Worm (Caenorhabditis elegans) whole organism, early embryonic: ENCODE measurements around the gene dct-8.

Experiments used
- B0310.2 ChIP-seq: sonication (generic microtip); optimal IDR thresholded peaks from 2 replicates; lab custom pipeline; 2016; ENCODE audit warnings: mild to moderate bottlenecking, missing genetic modification characterization, missing compliant biosample characterization
- F13C5.2 ChIP-seq: sonication (generic microtip); optimal IDR thresholded peaks from 2 replicates; lab custom pipeline; 2017; ENCODE audit warnings: mild to moderate bottlenecking, missing genetic modification characterization, inconsistent platforms, missing compliant biosample characterization
- aly-1 ChIP-seq: sonication (generic microtip); optimal IDR thresholded peaks from 2 replicates; lab custom pipeline; 2016; ENCODE audit warnings: missing genetic modification characterization, missing compliant biosample characterization
- ama-1 ChIP-seq: fragments of 150-350 bp; optimal IDR thresholded peaks from 2 replicates; lab custom pipeline; 2014
- ceh-13 ChIP-seq: fragments of 200-800 bp; sonication (Bioruptor generic); optimal IDR thresholded peaks from 2 replicates; lab custom pipeline; 2018; ENCODE audit warnings: mild to moderate bottlenecking, missing genetic modification characterization, missing compliant biosample characterization
- ceh-36 ChIP-seq: sonication (generic microtip); optimal IDR thresholded peaks from 2 replicates; lab custom pipeline; 2016; ENCODE audit warnings: missing genetic modification characterization, inconsistent platforms, missing compliant biosample characterization
- ets-7 ChIP-seq: sonication (generic microtip); optimal IDR thresholded peaks from 2 replicates; lab custom pipeline; 2016; ENCODE audit warnings: missing genotype, missing genetic modification characterization, missing compliant biosample characterization
- flt-1 ChIP-seq: fragments of 200-800 bp; sonication (Bioruptor generic); IDR thresholded peaks from 2 replicates; pipeline ENCODE4 v1.3.6; 2022; ENCODE audit warnings: missing genetic modification characterization, missing compliant biosample characterization
- hmbx-1 ChIP-seq: sonication (generic microtip); optimal IDR thresholded peaks from 2 replicates; lab custom pipeline; 2016; ENCODE audit warnings: mild to moderate bottlenecking, missing genetic modification characterization, missing compliant biosample characterization
- hmg-4 ChIP-seq: fragments of 200-800 bp; sonication (Bioruptor generic); optimal IDR thresholded peaks from 2 replicates; lab custom pipeline; 2018; ENCODE audit warnings: mild to moderate bottlenecking, missing genetic modification characterization, missing compliant biosample characterization
- hnd-1 ChIP-seq: sonication (generic microtip); optimal IDR thresholded peaks from 2 replicates; lab custom pipeline; 2016; ENCODE audit warnings: missing genetic modification characterization, missing compliant biosample characterization
- pes-1 ChIP-seq: fragments of 200-800 bp; sonication (Bioruptor generic); IDR thresholded peaks from 2 replicates; pipeline ENCODE4 v1.3.6; 2022; ENCODE audit warnings: missing genetic modification reagents, missing genetic modification characterization, missing compliant biosample characterization
- scrt-1 ChIP-seq: fragments of 200-800 bp; sonication (Bioruptor generic); IDR thresholded peaks from 2 replicates; pipeline ENCODE4 v1.3.6; 2022; ENCODE audit warnings: missing genetic modification characterization, missing compliant biosample characterization
- sea-1 ChIP-seq: fragments of 200-800 bp; sonication (Bioruptor generic); conservative IDR thresholded peaks from 2 replicates; pipeline ENCODE4 v1.3.6; 2022; ENCODE audit warnings: missing genetic modification characterization, missing compliant biosample characterization
- tbx-11 ChIP-seq: fragments of 200-800 bp; sonication (Bioruptor generic); IDR thresholded peaks from 2 replicates; pipeline ENCODE4 v1.3.6; 2022; ENCODE audit warnings: missing genetic modification characterization, missing compliant biosample characterization
- tbx-37 ChIP-seq: fragments of 200-800 bp; sonication (Bioruptor generic); conservative IDR thresholded peaks from 2 replicates; pipeline ENCODE4 v1.3.6; 2022; ENCODE audit warnings: missing genetic modification reagents, missing genetic modification characterization, missing compliant biosample characterization
- tra-4 ChIP-seq: sonication (generic microtip); optimal IDR thresholded peaks from 2 replicates; lab custom pipeline; 2017; ENCODE audit warnings: missing genetic modification characterization, missing compliant biosample characterization

The dct-8 gene

DNA sequence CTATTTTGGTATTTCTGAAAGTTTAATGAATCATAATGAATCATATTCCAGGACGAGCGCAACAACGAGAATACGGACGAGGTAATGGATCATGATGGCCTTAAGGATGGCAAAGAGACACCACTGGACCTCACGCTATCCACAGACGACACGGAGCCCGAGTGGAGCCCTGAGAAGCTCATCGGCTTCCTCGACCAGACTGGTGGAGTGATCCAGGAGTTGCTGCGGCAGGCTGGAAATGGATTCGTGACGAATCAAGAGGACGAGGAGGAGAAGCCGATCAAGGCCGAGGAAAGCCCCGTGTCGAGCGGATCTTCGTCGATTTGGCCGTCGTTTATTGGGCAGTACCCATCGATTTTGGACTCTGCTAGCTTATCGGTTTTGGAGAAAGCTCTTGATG is 35.3 kb upstream of the dct-8 start:
- TF ChIP-seq tra-4 (tag; lab: Kevin White, UChicago) (no peak), hnd-1 (no peak), hmbx-1 (tag; lab: Kevin White, UChicago) (no peak), flt-1 (no peak), tbx-11 (GFP tag; lab: Robert Waterston, UW) (no peak), ets-7 (tag; lab: Kevin White, UChicago) (no peak), aly-1 (tag; lab: Kevin White, UChicago) (no peak), F13C5.2 (tag; lab: Kevin White, UChicago) (no peak), tbx-37 (GFP tag; lab: Robert Waterston, UW) (no peak), ceh-13 (no peak), ceh-36 (no peak), sea-1 (GFP tag; lab: Robert Waterston, UW) (no peak), B0310.2 (tag; lab: Kevin White, UChicago) (no peak), ama-1 (lab: Kevin White, UChicago) (no peak), pes-1 (GFP tag; lab: Robert Waterston, UW) (no peak), scrt-1 (GFP tag; lab: Robert Waterston, UW) (no peak), hmg-4 (GFP tag; lab: Kevin White, UChicago) (no peak)

DNA sequence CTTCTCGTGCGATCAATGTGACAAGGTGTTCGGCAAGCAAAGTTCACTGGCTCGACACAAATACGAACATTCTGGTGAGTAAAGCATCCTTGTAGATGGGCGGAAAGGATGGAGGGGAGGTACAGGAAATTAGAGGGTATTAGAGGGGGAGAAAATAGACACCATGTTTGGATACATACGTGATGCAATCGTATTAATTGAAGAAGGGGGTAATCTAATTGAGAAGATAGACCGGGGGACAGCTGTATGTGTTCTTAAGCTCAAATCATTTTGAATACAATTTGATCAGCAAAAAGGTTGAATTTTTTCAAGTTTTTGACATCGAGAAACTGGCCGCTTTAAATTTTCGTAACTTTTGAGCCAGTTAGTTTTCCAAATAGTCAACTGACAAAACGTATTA is 34.5 kb upstream of the dct-8 start:
- TF ChIP-seq ets-7 (tag; lab: Kevin White, UChicago), result no peak
- no peak for TF ChIP-seq scrt-1 (GFP tag; lab: Robert Waterston, UW)
- no peak for TF ChIP-seq B0310.2 (tag; lab: Kevin White, UChicago)
- TF ChIP-seq tbx-37 (GFP tag; lab: Robert Waterston, UW), result no peak
- no peak for TF ChIP-seq hnd-1
- no peak for TF ChIP-seq flt-1
- TF ChIP-seq tbx-11 (GFP tag; lab: Robert Waterston, UW), result no peak
- TF ChIP-seq ceh-13, result no peak
- TF ChIP-seq aly-1 (tag; lab: Kevin White, UChicago), result no peak
- TF ChIP-seq pes-1 (GFP tag; lab: Robert Waterston, UW), result no peak
- no peak for TF ChIP-seq hmg-4 (GFP tag; lab: Kevin White, UChicago)
- no peak for TF ChIP-seq F13C5.2 (tag; lab: Kevin White, UChicago)

DNA sequence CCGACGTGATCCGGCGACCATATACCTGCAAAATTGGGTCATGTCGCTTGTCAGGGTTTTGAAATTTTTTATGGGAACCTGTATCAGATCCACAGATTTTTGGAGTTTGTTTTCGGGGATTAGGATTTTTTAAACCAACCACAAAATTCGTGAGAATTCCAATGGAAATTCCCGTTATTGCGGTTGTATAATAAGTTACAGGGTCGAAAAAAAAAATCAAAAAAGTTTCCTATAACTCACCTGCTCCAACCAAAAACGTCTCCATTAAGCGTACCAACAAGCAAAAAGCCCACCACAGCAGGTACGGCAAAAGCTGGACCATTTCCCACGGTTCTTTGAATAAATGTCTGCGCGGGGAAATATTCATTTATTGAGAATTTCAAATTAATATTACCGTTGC is 31.9 kb upstream of the dct-8 start:
- TF ChIP-seq hmg-4 (GFP tag; lab: Kevin White, UChicago) (no peak), sea-1 (GFP tag; lab: Robert Waterston, UW) (no peak), scrt-1 (GFP tag; lab: Robert Waterston, UW) (no peak), pes-1 (GFP tag; lab: Robert Waterston, UW) (no peak), aly-1 (tag; lab: Kevin White, UChicago) (no peak), F13C5.2 (tag; lab: Kevin White, UChicago) (no peak), B0310.2 (tag; lab: Kevin White, UChicago) (no peak), ets-7 (tag; lab: Kevin White, UChicago) (no peak), tbx-37 (GFP tag; lab: Robert Waterston, UW) (no peak), ceh-36 (no peak), tra-4 (tag; lab: Kevin White, UChicago) (no peak), ama-1 (lab: Kevin White, UChicago) (no peak)

DNA sequence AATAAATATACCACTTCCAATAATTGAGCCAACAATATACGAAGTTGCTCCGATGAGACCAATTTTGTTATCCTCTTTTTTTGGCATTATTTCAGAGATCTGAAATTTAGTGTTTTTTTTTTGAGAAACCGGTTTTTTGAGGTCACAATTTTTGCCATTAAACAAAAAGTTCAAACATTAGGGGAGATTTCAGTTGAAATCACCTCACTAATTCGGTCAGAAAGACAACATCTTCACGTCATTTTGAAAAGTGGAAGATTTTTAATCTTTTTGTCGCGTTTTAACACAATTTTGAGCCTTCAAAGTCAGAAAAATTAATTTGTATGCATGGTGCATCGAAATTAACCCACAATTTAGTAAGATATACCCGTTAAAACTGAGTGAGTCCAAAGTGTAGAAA is 29.9 kb upstream of the dct-8 start, which contains the start of gene aat-8:
Gene aat-8, minus strand, starts transcription at position 101 of the 400 bp plus-strand sequence.
- TF ChIP-seq B0310.2 (tag; lab: Kevin White, UChicago) (no peak), hnd-1 (no peak), pes-1 (GFP tag; lab: Robert Waterston, UW) (no peak), flt-1 (no peak), sea-1 (GFP tag; lab: Robert Waterston, UW) (no peak), ceh-36 (no peak), hmg-4 (GFP tag; lab: Kevin White, UChicago) (no peak), ets-7 (tag; lab: Kevin White, UChicago) (no peak)

- TF ChIP-seq ceh-13 (no peak), flt-1 (no peak)
These were observed 28.9 kb upstream of the dct-8 start for ce11 chrIV:3866018-3866417.

DNA sequence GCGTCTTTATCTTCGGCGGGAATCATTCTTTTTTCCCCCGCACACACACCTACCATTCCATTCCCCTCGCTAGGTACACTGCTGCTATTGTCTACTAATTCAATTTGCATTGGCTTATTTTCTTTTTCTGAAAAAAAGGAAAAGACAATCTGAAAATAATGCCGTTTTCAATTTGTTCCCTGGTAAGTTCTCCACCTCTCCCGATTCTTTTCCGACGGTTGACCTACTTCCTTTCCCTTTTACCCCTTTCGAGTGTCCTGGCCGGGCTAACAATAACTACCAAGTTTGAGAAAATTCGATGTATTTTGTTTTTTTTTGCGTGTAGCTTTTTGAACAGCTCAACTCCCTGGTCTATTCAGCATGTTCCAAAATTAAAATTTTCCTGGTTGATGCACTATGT is 27.6 kb upstream of the dct-8 start, which contains the start of gene F37C4.4:
Gene F37C4.4, plus strand, starts transcription at position 58 of the 400 bp plus-strand sequence.
- no peak for TF ChIP-seq hnd-1
- TF ChIP-seq aly-1 (tag; lab: Kevin White, UChicago), result no peak
- TF ChIP-seq B0310.2 (tag; lab: Kevin White, UChicago), result no peak
- no peak for TF ChIP-seq scrt-1 (GFP tag; lab: Robert Waterston, UW)
- no peak for TF ChIP-seq sea-1 (GFP tag; lab: Robert Waterston, UW)
- no peak for TF ChIP-seq F13C5.2 (tag; lab: Kevin White, UChicago)
- TF ChIP-seq tra-4 (tag; lab: Kevin White, UChicago), result no peak
- TF ChIP-seq hmg-4 (GFP tag; lab: Kevin White, UChicago), result no peak
- no peak for TF ChIP-seq tbx-11 (GFP tag; lab: Robert Waterston, UW)
- TF ChIP-seq ceh-36, result no peak
- no peak for TF ChIP-seq ceh-13
- no peak for TF ChIP-seq tbx-37 (GFP tag; lab: Robert Waterston, UW)
- TF ChIP-seq hmbx-1 (tag; lab: Kevin White, UChicago), result no peak

- TF ChIP-seq hnd-1 (no peak), ets-7 (tag; lab: Kevin White, UChicago) (no peak), ceh-36 (no peak), pes-1 (GFP tag; lab: Robert Waterston, UW) (no peak), tra-4 (tag; lab: Kevin White, UChicago) (no peak), F13C5.2 (tag; lab: Kevin White, UChicago) (no peak), ama-1 (lab: Kevin White, UChicago) (no peak), sea-1 (GFP tag; lab: Robert Waterston, UW) (no peak), hmg-4 (GFP tag; lab: Kevin White, UChicago) (no peak), tbx-11 (GFP tag; lab: Robert Waterston, UW) (no peak), ceh-13 (no peak), hmbx-1 (tag; lab: Kevin White, UChicago) (no peak)
These were observed 25.0 kb upstream of the dct-8 start for ce11 chrIV:3869875-3870274.
